Worm (Caenorhabditis elegans): ENCODE measurements around the gene srh-24.

Gene srh-24

DNA sequence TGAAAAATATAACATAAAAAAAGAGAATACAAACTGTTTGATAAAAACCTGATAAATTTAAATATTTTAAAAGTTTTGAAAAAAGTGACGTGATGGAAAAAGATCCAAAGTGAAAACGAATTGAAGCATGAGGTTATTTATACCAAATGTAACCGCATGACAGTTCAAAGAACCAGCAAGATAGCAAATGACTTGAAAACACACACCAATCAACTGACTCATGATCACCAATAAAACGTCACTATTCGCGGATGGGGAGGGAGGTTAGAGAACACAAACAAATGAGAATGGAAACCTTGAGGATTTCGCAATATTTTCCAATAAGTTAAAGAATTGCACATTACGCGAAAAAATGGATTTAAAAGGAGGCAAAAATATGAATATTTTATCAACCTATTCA, 51.4 kb downstream of the srh-24 start, which contains the start of gene C06B3.7 (continued):
- TF ChIP-seq nfya-1 (tag; optimal IDR thresholded peaks at IDR 0.05; ENCODE audit: borderline replicate concordance, insufficient read depth) (no peak), madf-3 (GFP tag; IDR thresholded peaks at IDR 0.05) (0 out of 2 replicates have a peak, but pooled peaks have one; percentile 2), lag-1 (GFP tag; IDR thresholded peaks at IDR 0.05) (no peak)

DNA sequence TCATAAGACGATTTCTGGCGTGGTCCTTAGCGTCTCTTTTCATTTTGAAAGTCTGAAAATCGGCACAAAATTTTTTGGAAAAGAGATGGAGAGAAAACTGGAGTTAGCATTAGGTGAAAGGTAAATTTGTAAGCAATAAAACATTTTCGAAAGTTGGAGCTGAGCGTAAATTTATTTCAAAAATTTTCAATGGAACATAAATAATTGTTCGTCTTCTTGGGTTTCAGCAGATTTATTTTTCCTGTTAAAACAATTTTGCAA, 52.0 kb downstream of the srh-24 start, which contains the start of gene C06B3.6:
TSS of gene C06B3.6 (minus strand) at position 52 of the 261 bp plus-strand sequence.
- TF ChIP-seq B0336.3 (GFP tag; IDR thresholded peaks at IDR 0.05) (0 out of 2 replicates have a peak, but pooled peaks have one; percentile 0), zfh-2 (GFP tag; conservative IDR thresholded peaks at IDR 0.05) (no peak), aptf-2 (GFP tag; conservative IDR thresholded peaks at IDR 0.05) (0 out of 2 replicates have a peak, but pooled peaks have one; percentile 4), ama-1 (optimal IDR thresholded peaks at IDR 0.05) (peak; percentile 90), ama-1 (GFP tag; optimal IDR thresholded peaks at IDR 0.05) (no peak), sptf-2 (GFP tag; optimal IDR thresholded peaks at IDR 0.05) (no peak), aptf-3 (GFP tag; IDR thresholded peaks at IDR 0.05) (no peak), ztf-18 (tag; optimal IDR thresholded peaks at IDR 0.05) (no peak), pbrm-1 (GFP tag; IDR thresholded peaks at IDR 0.05) (0 out of 2 replicates have a peak, but pooled peaks have one; percentile 5)

Data from whole organism, young adult.